Worm (Caenorhabditis elegans) whole organism, L1 larva: Measurements from ENCODE around the gene C55A6.6.

Experiments
- aha-1 ChIP-seq: fragments of 150-350 bp; optimal IDR thresholded peaks from 2 replicates; lab custom pipeline; 2014; ENCODE audit warnings: missing biosample characterization, missing genetic modification characterization
- blmp-1 ChIP-seq: fragments of 150-350 bp; optimal IDR thresholded peaks from 2 replicates; lab custom pipeline; 2014; ENCODE audit warnings: missing biosample characterization, missing genetic modification characterization
- ceh-63 ChIP-seq: fragments of 200-800 bp; sonication (Bioruptor generic); optimal IDR thresholded peaks from 2 replicates; lab custom pipeline; 2018; ENCODE audit warnings: mild to moderate bottlenecking, missing genetic modification characterization, missing compliant biosample characterization
- ceh-82 ChIP-seq, 3 experiments: fragments of 150-350 bp in 1 of 3; sonication (generic microtip) in 2 of 3; optimal IDR thresholded peaks; 2 replicates each; lab custom pipeline; 2014 to 2017; ENCODE audit warnings: missing biosample characterization in 3 of 3, missing genetic modification characterization in 3 of 3
- isw-1 ChIP-seq: fragments of 200-800 bp; sonication (Bioruptor generic); IDR thresholded peaks from 2 replicates; pipeline ENCODE4 v1.3.6; 2022; ENCODE audit warnings: missing genetic modification characterization, missing compliant biosample characterization
- nhr-28 ChIP-seq: fragments of 150-350 bp; optimal IDR thresholded peaks from 2 replicates; lab custom pipeline; 2014; ENCODE audit warnings: missing biosample characterization, missing genetic modification characterization
- pqm-1 ChIP-seq: sonication (generic microtip); optimal IDR thresholded peaks from 3 replicates; lab custom pipeline; 2017; ENCODE audit warnings: missing biosample characterization, missing genetic modification characterization
- tbx-2 ChIP-seq: sonication (generic microtip); optimal IDR thresholded peaks from 2 replicates; lab custom pipeline; 2016; ENCODE audit warnings: missing genetic modification characterization, missing compliant biosample characterization
- unc-130 ChIP-seq: fragments of 150-350 bp; optimal IDR thresholded peaks from 2 replicates; lab custom pipeline; 2017; ENCODE audit warnings: missing biosample characterization, missing genetic modification characterization, inconsistent platforms
- zag-1 ChIP-seq: fragments of 150-350 bp; optimal IDR thresholded peaks from 2 replicates; lab custom pipeline; 2014; ENCODE audit warnings: missing biosample characterization, missing genetic modification characterization

DNA sequence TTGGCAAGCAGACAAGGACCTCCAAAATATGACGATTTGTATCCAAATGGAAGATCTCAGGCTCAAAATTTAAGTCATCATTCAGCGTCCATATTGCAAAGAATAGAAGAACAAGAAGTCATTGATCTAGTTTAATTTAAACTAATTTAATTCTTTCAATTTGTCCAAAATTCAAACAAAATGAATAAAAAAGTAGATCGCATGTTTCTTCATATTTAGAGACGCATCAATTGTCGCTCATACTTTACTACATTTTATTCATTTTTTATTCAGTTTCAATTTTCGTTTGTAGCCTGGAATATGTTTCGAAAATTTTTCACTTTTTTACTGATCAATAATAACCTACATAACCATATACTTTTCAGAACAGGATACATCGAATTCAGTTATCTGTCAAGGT, 22.1 kb downstream of the C55A6.6 start, which contains the start of gene T11F9.21:
- TF ChIP-seq aha-1 (tag; lab: Kevin White, UChicago) (no peak), ceh-63 (GFP tag; lab: Kevin White, UChicago) (no peak), unc-130 (tag; lab: Kevin White, UChicago) (no peak), isw-1 (no peak), nhr-28 (tag; lab: Kevin White, UChicago) (no peak), ceh-82 (tag; optimal IDR thresholded peaks at IDR 0.05; lab: Kevin White, UChicago) (no peak), pqm-1 (tag; lab: Kevin White, UChicago) (no peak), zag-1 (tag; lab: Kevin White, UChicago) (no peak), tbx-2 (tag; lab: Kevin White, UChicago) (no peak), blmp-1 (tag; lab: Kevin White, UChicago) (no peak)
